Worm (Caenorhabditis elegans) whole organism, mixed stage, embryonic: ENCODE measurements around the gene F54H5.2.

Experiments
- nhr-237 ChIP-seq: fragments of 150-350 bp; optimal IDR thresholded peaks from 2 replicates; lab custom pipeline; 2014; ENCODE audit warnings: missing biosample characterization, missing genetic modification characterization
- unc-39 ChIP-seq: fragments of 150-350 bp; optimal IDR thresholded peaks from 2 replicates; lab custom pipeline; 2014; ENCODE audit warnings: missing biosample characterization, missing genetic modification characterization

ce11 chrII:6616135-6616534, 11.1 kb upstream of the F54H5.2 start:
- TF ChIP-seq unc-39 (tag; lab: Kevin White, UChicago) (no peak), nhr-237 (tag; lab: Kevin White, UChicago) (no peak)
